Fruit fly (Drosophila melanogaster) whole organism, embryonic: ENCODE results near the gene dj-1beta.

ENCODE experiments used
- Ada2b ChIP-seq: fragments of 200-800 bp; sonication (Bioruptor generic); IDR thresholded peaks from 2 replicates; pipeline ENCODE4 v1.3.6; 2022; ENCODE audit warnings: missing biosample characterization, missing genetic modification characterization
- Awh ChIP-seq: fragments of 200-800 bp; sonication (Bioruptor generic); IDR thresholded peaks from 2 replicates; pipeline ENCODE4, ENCODE4 v1.3.6; 2022; ENCODE audit warnings: missing biosample characterization, missing genetic modification characterization
- CG11695 ChIP-seq: fragments of 200-800 bp; sonication (Bioruptor generic); IDR thresholded peaks from 3 replicates; pipeline ENCODE4 v1.3.6; 2022; ENCODE audit warnings: missing biosample characterization, missing genetic modification characterization
- CG12391 ChIP-seq: fragments of 200-800 bp; sonication (Bioruptor generic); optimal IDR thresholded peaks from 3 replicates; lab custom pipeline; 2018; ENCODE audit warnings: missing biosample characterization, mild to moderate bottlenecking, missing genetic modification characterization, moderate library complexity
- CG12744 ChIP-seq: fragments of 200-800 bp; sonication (Bioruptor generic); optimal IDR thresholded peaks from 2 replicates; lab custom pipeline; 2016; ENCODE audit warnings: missing biosample characterization, missing genetic modification characterization
- CG14014 ChIP-seq: fragments of 200-800 bp; sonication (Bioruptor generic); IDR thresholded peaks from 2 replicates; pipeline ENCODE4 v1.3.6; 2022; ENCODE audit warnings: missing biosample characterization, missing genetic modification characterization
- CG15073 ChIP-seq: fragments of 200-800 bp; sonication (Bioruptor generic); optimal IDR thresholded peaks from 2 replicates; lab custom pipeline; 2016; ENCODE audit warnings: missing biosample characterization, missing genetic modification characterization
- CG15514 ChIP-seq: fragments of 200-800 bp; sonication (Bioruptor generic); optimal IDR thresholded peaks from 3 replicates; lab custom pipeline; 2017; ENCODE audit warnings: missing biosample characterization, missing genetic modification characterization, mild to moderate bottlenecking, moderate library complexity, missing genetic modification reagents
- CG17829 ChIP-seq: fragments of 200-800 bp; optimal IDR thresholded peaks from 2 replicates; lab custom pipeline; 2019; ENCODE audit warnings: missing biosample characterization, mild to moderate bottlenecking, missing genetic modification characterization, moderate library complexity
- CG18011 ChIP-seq: fragments of 200-800 bp; sonication (Bioruptor generic); optimal IDR thresholded peaks from 2 replicates; lab custom pipeline; 2017; ENCODE audit warnings: missing biosample characterization, missing genetic modification characterization, mild to moderate bottlenecking, moderate library complexity, missing genotype
- CG2120 ChIP-seq: fragments of 200-800 bp; sonication (Bioruptor generic); optimal IDR thresholded peaks from 3 replicates; lab custom pipeline; 2016; ENCODE audit warnings: missing biosample characterization, missing genetic modification characterization
- CG2202 ChIP-seq: fragments of 200-800 bp; sonication (Bioruptor generic); optimal IDR thresholded peaks from 2 replicates; lab custom pipeline; 2018; ENCODE audit warnings: missing biosample characterization, mild to moderate bottlenecking, missing genetic modification characterization
- CG32772 ChIP-seq: fragments of 200-800 bp; sonication (Bioruptor generic); IDR thresholded peaks from 2 replicates; pipeline ENCODE4 v1.3.6; 2022; ENCODE audit warnings: missing biosample characterization, missing genetic modification characterization
- CG34376 ChIP-seq: fragments of 200-800 bp; sonication (Bioruptor generic); optimal IDR thresholded peaks from 2 replicates; lab custom pipeline; 2018; ENCODE audit warnings: missing biosample characterization, mild to moderate bottlenecking, missing genetic modification characterization
- CG42726 ChIP-seq: fragments of 200-800 bp; sonication (Bioruptor generic); IDR thresholded peaks from 2 replicates; pipeline ENCODE4 v1.3.6; 2022; ENCODE audit warnings: missing biosample characterization, missing genetic modification characterization; ENCODE audit not compliant: partially characterized antibody
- CG4282 ChIP-seq: fragments of 200-800 bp; sonication (Bioruptor generic); optimal IDR thresholded peaks from 2 replicates; lab custom pipeline; 2016; ENCODE audit warnings: missing biosample characterization, missing genetic modification characterization
- CG5245 ChIP-seq: fragments of 200-800 bp; sonication (Bioruptor generic); optimal IDR thresholded peaks from 3 replicates; lab custom pipeline; 2016; ENCODE audit warnings: missing biosample characterization, missing genetic modification characterization
- CkIIα-i1 ChIP-seq: fragments of 200-800 bp; sonication (Bioruptor generic); IDR thresholded peaks from 2 replicates; pipeline ENCODE4 v1.3.6; 2022; ENCODE audit warnings: missing biosample characterization, missing genetic modification characterization
- Dbx ChIP-seq: fragments of 200-800 bp; sonication (Bioruptor generic); IDR thresholded peaks from 3 replicates; pipeline ENCODE4 v1.3.6; 2022; ENCODE audit warnings: missing biosample characterization, missing genetic modification characterization
- Doc3 ChIP-seq: fragments of 200-800 bp; sonication (Bioruptor generic); IDR thresholded peaks from 3 replicates; pipeline ENCODE4 v1.3.6; 2022; ENCODE audit warnings: missing biosample characterization, missing genetic modification characterization; ENCODE audit not compliant: partially characterized antibody
- Dref ChIP-seq: fragments of 200-800 bp; sonication (Bioruptor generic); IDR thresholded peaks from 2 replicates; pipeline ENCODE4 v1.3.6; 2022; ENCODE audit warnings: missing biosample characterization, missing genetic modification characterization
- E2f1 ChIP-seq: fragments of 200-800 bp; sonication (Bioruptor generic); IDR thresholded peaks from 2 replicates; pipeline ENCODE4 v1.3.6; 2022; ENCODE audit warnings: missing biosample characterization, missing genetic modification characterization
- Gug ChIP-seq: fragments of 200-800 bp; sonication (Bioruptor generic); IDR thresholded peaks from 4 replicates; pipeline ENCODE4 v1.3.6; 2022; ENCODE audit warnings: missing biosample characterization, missing genetic modification characterization
- HLH3B ChIP-seq: fragments of 200-800 bp; sonication (Bioruptor generic); IDR thresholded peaks from 2 replicates; pipeline ENCODE4 v1.3.6; 2022; ENCODE audit warnings: missing biosample characterization, missing genetic modification characterization
- Meics ChIP-seq: fragments of 200-800 bp; sonication (Bioruptor generic); optimal IDR thresholded peaks from 2 replicates; lab custom pipeline; 2017; ENCODE audit warnings: missing biosample characterization, mild to moderate bottlenecking, missing genetic modification characterization
- Mrtf ChIP-seq: fragments of 200-800 bp; sonication (Bioruptor generic); IDR thresholded peaks from 3 replicates; pipeline ENCODE4 v1.3.6; 2022; ENCODE audit warnings: missing biosample characterization, missing genetic modification characterization
- Sox102F ChIP-seq: fragments of 200-800 bp; sonication (Bioruptor generic); optimal IDR thresholded peaks from 2 replicates; lab custom pipeline; 2018; ENCODE audit warnings: missing biosample characterization, mild to moderate bottlenecking, missing genetic modification characterization, moderate library complexity
- Trl ChIP-seq, 3 experiments: fragments of >200 bp in 2 of 3; fragments of 200-800 bp in 1 of 3; sonication (Bioruptor generic) in 1 of 3; optimal IDR thresholded peaks; 2 replicates in 1 of 3; 3 replicates in 2 of 3; lab custom pipeline; 2016 to 2017; ENCODE audit warnings: missing biosample characterization in 1 of 3, missing genetic modification characterization in 1 of 3
- amos ChIP-seq: fragments of 200-800 bp; sonication (Bioruptor generic); IDR thresholded peaks from 2 replicates; pipeline ENCODE4 v1.3.6; 2022; ENCODE audit warnings: missing biosample characterization, missing genetic modification characterization; ENCODE audit not compliant: partially characterized antibody
- ato ChIP-seq: fragments of 200-800 bp; sonication (Bioruptor generic); IDR thresholded peaks from 2 replicates; pipeline ENCODE4 v1.3.6; 2022; ENCODE audit warnings: missing biosample characterization, missing genetic modification characterization; ENCODE audit not compliant: partially characterized antibody
- bab2 ChIP-seq: fragments of 200-800 bp; sonication (Bioruptor generic); optimal IDR thresholded peaks from 2 replicates; lab custom pipeline; 2016; ENCODE audit warnings: missing biosample characterization, missing genetic modification characterization
- dimm ChIP-seq: fragments of 200-800 bp; sonication (Bioruptor generic); IDR thresholded peaks from 2 replicates; pipeline ENCODE4 v1.3.6; 2022; ENCODE audit warnings: missing biosample characterization, missing genetic modification characterization
- disco-r ChIP-seq: fragments of 200-800 bp; sonication (Bioruptor generic); optimal IDR thresholded peaks from 2 replicates; lab custom pipeline; 2016; ENCODE audit warnings: missing biosample characterization, missing genetic modification characterization
- dysf ChIP-seq: fragments of 200-800 bp; sonication (Bioruptor generic); IDR thresholded peaks from 3 replicates; pipeline ENCODE4 v1.3.6; 2022; ENCODE audit warnings: missing biosample characterization, missing genetic modification characterization
- fd102C ChIP-seq: fragments of 200-800 bp; sonication (Bioruptor generic); optimal IDR thresholded peaks from 2 replicates; lab custom pipeline; 2018; ENCODE audit warnings: missing biosample characterization, mild to moderate bottlenecking, missing genetic modification characterization, moderate library complexity
- fd64A ChIP-seq: fragments of 200-800 bp; sonication (Bioruptor generic); optimal IDR thresholded peaks from 3 replicates; lab custom pipeline; 2018; ENCODE audit warnings: missing biosample characterization, mild to moderate bottlenecking, missing genetic modification characterization
- gcm ChIP-seq: fragments of 200-800 bp; sonication (Bioruptor generic); optimal IDR thresholded peaks from 2 replicates; lab custom pipeline; 2019; ENCODE audit warnings: missing biosample characterization, mild to moderate bottlenecking, missing genetic modification characterization, moderate library complexity
- gem ChIP-seq: fragments of 200-800 bp; sonication (Bioruptor generic); optimal IDR thresholded peaks from 2 replicates; lab custom pipeline; 2019; ENCODE audit warnings: missing biosample characterization, mild to moderate bottlenecking, missing genetic modification characterization, moderate library complexity
- gro ChIP-seq: fragments of 200-800 bp; sonication (Bioruptor generic); optimal IDR thresholded peaks from 2 replicates; lab custom pipeline; 2016; ENCODE audit warnings: missing biosample characterization, missing genetic modification characterization
- her ChIP-seq: fragments of 200-800 bp; sonication (Bioruptor generic); optimal IDR thresholded peaks from 2 replicates; lab custom pipeline; 2016; ENCODE audit warnings: missing biosample characterization, missing genetic modification characterization
- ken ChIP-seq: fragments of 200-800 bp; sonication (Bioruptor generic); IDR thresholded peaks from 3 replicates; pipeline ENCODE4 v1.3.6; 2022; ENCODE audit warnings: missing biosample characterization, missing genetic modification characterization
- lbe ChIP-seq: fragments of 200-800 bp; sonication (Bioruptor generic); optimal IDR thresholded peaks from 2 replicates; lab custom pipeline; 2016; ENCODE audit warnings: missing biosample characterization, mild to moderate bottlenecking, missing genetic modification characterization
- pfk ChIP-seq: fragments of 200-800 bp; sonication (Bioruptor generic); optimal IDR thresholded peaks from 2 replicates; lab custom pipeline; 2018; ENCODE audit warnings: missing biosample characterization, mild to moderate bottlenecking, missing genetic modification characterization, moderate library complexity
- rib ChIP-seq: fragments of 200-800 bp; sonication (Bioruptor generic); IDR thresholded peaks from 2 replicates; pipeline ENCODE4 v1.3.6; 2022; ENCODE audit warnings: missing biosample characterization, missing genetic modification characterization
- sens-2 ChIP-seq: fragments of 200-800 bp; sonication (Bioruptor generic); IDR thresholded peaks from 2 replicates; pipeline ENCODE4 v1.3.6; 2022; ENCODE audit warnings: missing biosample characterization, missing genetic modification characterization
- tgo ChIP-seq: fragments of 200-800 bp; sonication (Bioruptor generic); IDR thresholded peaks from 3 replicates; pipeline ENCODE4 v1.3.6; 2022; ENCODE audit warnings: missing biosample characterization, missing genetic modification characterization
- tll ChIP-seq, 2 experiments: fragments of 200-800 bp in 1 of 2; fragments of >200 bp in 1 of 2; sonication (Bioruptor generic) in 1 of 2; optimal IDR thresholded peaks; 2 replicates each; lab custom pipeline; 2017 to 2019; ENCODE audit warnings: missing biosample characterization in 2 of 2, missing genetic modification characterization in 2 of 2, mild to moderate bottlenecking in 1 of 2, moderate library complexity in 1 of 2
- unc-4 ChIP-seq: fragments of 200-800 bp; sonication (Bioruptor generic); IDR thresholded peaks from 2 replicates; pipeline ENCODE4 v1.3.6; 2022; ENCODE audit warnings: missing biosample characterization, missing genetic modification characterization; ENCODE audit not compliant: partially characterized antibody
- wor ChIP-seq: fragments of 200-800 bp; sonication (Bioruptor generic); IDR thresholded peaks from 2 replicates; pipeline ENCODE4 v1.3.6; 2022; ENCODE audit warnings: missing biosample characterization, missing genetic modification characterization
- zen ChIP-seq: fragments of 200-800 bp; sonication (Bioruptor generic); optimal IDR thresholded peaks from 3 replicates; lab custom pipeline; 2018; ENCODE audit warnings: missing biosample characterization, mild to moderate bottlenecking, missing genetic modification characterization, moderate library complexity

The dj-1beta gene

dm6 chr3R:30789363-30789762 lies 17.6 kb upstream of the dj-1beta start (continued):
- TF ChIP-seq fd64A (GFP tag; lab: Kevin White, UChicago) (no peak), wor (GFP tag; lab: Robert Waterston, UW) (0 out of 2 replicates have a peak, but pooled peaks have one; percentile 12), ken (GFP tag; lab: Robert Waterston, UW) (peak; percentile 47; the same call in 1 of the 3 replicates), CG14014 (GFP tag; lab: Robert Waterston, UW) (peak; percentile 87), tll (GFP tag; optimal IDR thresholded peaks at IDR 0.05; lab: Kevin White, UChicago) (no peak), zen (tag; lab: Kevin White, UChicago) (no peak), unc-4 (GFP tag; lab: Robert Waterston, UW) (peak; percentile 69), HLH3B (GFP tag; lab: Robert Waterston, UW) (peak; percentile 64; the same call in 1 of the 2 replicates), CG4282 (GFP tag; lab: Kevin White, UChicago) (no peak), pfk (GFP tag; lab: Kevin White, UChicago) (no peak), Mrtf (GFP tag; lab: Robert Waterston, UW) (peak; percentile 54; the same call in 2 of the 3 replicates), gro (GFP tag; lab: Kevin White, UChicago) (peak; percentile 45), CG15514 (GFP tag; lab: Kevin White, UChicago) (peak; percentile 28), gem (tag; lab: Kevin White, UChicago) (peak; percentile 64), CG11695 (GFP tag; lab: Robert Waterston, UW) (peak; percentile 83), bab2 (GFP tag; lab: Kevin White, UChicago) (no peak), CG34376 (no peak), rib (GFP tag; lab: Robert Waterston, UW) (peak; percentile 40; the same call in 1 of the 2 replicates), dimm (GFP tag; lab: Robert Waterston, UW) (peak; percentile 47), CG42726 (GFP tag; lab: Robert Waterston, UW) (peak; percentile 67; the same call in 1 of the 2 replicates), her (peak; percentile 16), CG32772 (GFP tag; lab: Robert Waterston, UW) (peak; percentile 26; the same call in 1 of the 2 replicates), CG18011 (GFP tag; lab: Kevin White, UChicago) (no peak), Trl (optimal IDR thresholded peaks at IDR 0.05; lab: Kevin White, UChicago) (no peak), Trl (GFP tag; optimal IDR thresholded peaks at IDR 0.05; lab: Kevin White, UChicago) (peak; percentile 39), Ada2b (GFP tag; lab: Robert Waterston, UW) (peak; percentile 60), Awh (GFP tag; lab: Robert Waterston, UW) (peak; percentile 82), CG2202 (tag; lab: Kevin White, UChicago) (no peak), CG12391 (tag; lab: Kevin White, UChicago) (peak; percentile 24), amos (GFP tag; lab: Robert Waterston, UW) (peak; percentile 75), ato (peak; percentile 27; the same call in 1 of the 2 replicates), sens-2 (GFP tag; lab: Robert Waterston, UW) (peak; percentile 80), CG12744 (GFP tag; lab: Kevin White, UChicago) (no peak), CG15073 (no peak), fd102C (GFP tag; lab: Kevin White, UChicago) (no peak), Dref (GFP tag; lab: Robert Waterston, UW) (peak; percentile 94), CG5245 (GFP tag; lab: Kevin White, UChicago) (no peak), Sox102F (GFP tag; lab: Kevin White, UChicago) (peak; percentile 4), Gug (GFP tag; lab: Robert Waterston, UW) (peak; percentile 48; the same call in 3 of the 4 replicates), tgo (peak; percentile 74), gcm (GFP tag; lab: Kevin White, UChicago) (peak; percentile 21), CG17829 (tag; lab: Kevin White, UChicago) (peak; percentile 84), CG2120 (GFP tag; lab: Kevin White, UChicago) (peak; percentile 32), CkIIα-i1 (GFP tag; lab: Robert Waterston, UW) (no peak), Doc3 (GFP tag; lab: Robert Waterston, UW) (0 out of 3 replicates have a peak, but pooled peaks have one; percentile 8), E2f1 (GFP tag; lab: Robert Waterston, UW) (peak; percentile 73), dysf (peak; percentile 79), Meics (GFP tag; lab: Kevin White, UChicago) (no peak), disco-r (GFP tag; lab: Kevin White, UChicago) (no peak), Dbx (GFP tag; lab: Robert Waterston, UW) (peak; percentile 66), lbe (GFP tag; lab: Kevin White, UChicago) (no peak)
